Worm (Caenorhabditis elegans): ENCODE measurements around the gene lin-52.

- no peak for TF ChIP-seq xbp-1 (tag; optimal IDR thresholded peaks at IDR 0.05)
- no peak for TF ChIP-seq sup-37 (GFP tag; optimal IDR thresholded peaks at IDR 0.05)
- TF ChIP-seq nhr-237 (tag; optimal IDR thresholded peaks at IDR 0.05), result no peak
Measured at ce11 chrIII:9825073-9825828, 701 bp upstream of the lin-52 start, which contains the start of gene ZK632.9.
